Worm (Caenorhabditis elegans) whole organism, L1 larva: Measurements from ENCODE around the gene R08C7.1.

Experiments used
- C04F5.9 ChIP-seq: sonication (generic microtip); optimal IDR thresholded peaks from 2 replicates; lab custom pipeline; 2016; ENCODE audit warnings: missing genetic modification characterization, missing compliant biosample characterization
- C16A3.4 ChIP-seq: fragments of 150-350 bp; optimal IDR thresholded peaks from 2 replicates; lab custom pipeline; 2014; ENCODE audit warnings: missing biosample characterization, missing genetic modification characterization
- F16B12.6 ChIP-seq: fragments of 150-350 bp; optimal IDR thresholded peaks from 2 replicates; lab custom pipeline; 2014; ENCODE audit warnings: missing biosample characterization, missing genetic modification characterization
- aha-1 ChIP-seq: fragments of 150-350 bp; optimal IDR thresholded peaks from 2 replicates; lab custom pipeline; 2014; ENCODE audit warnings: missing biosample characterization, missing genetic modification characterization
- aly-2 ChIP-seq: fragments of 150-350 bp; optimal IDR thresholded peaks from 2 replicates; lab custom pipeline; 2014; ENCODE audit warnings: missing biosample characterization, missing genetic modification characterization
- ama-1 ChIP-seq: fragments of 150-350 bp; optimal IDR thresholded peaks from 2 replicates; lab custom pipeline; 2014
- ceh-63 ChIP-seq: fragments of 200-800 bp; sonication (Bioruptor generic); optimal IDR thresholded peaks from 2 replicates; lab custom pipeline; 2018; ENCODE audit warnings: mild to moderate bottlenecking, missing genetic modification characterization, missing compliant biosample characterization
- ceh-82 ChIP-seq, 3 experiments: fragments of 150-350 bp in 1 of 3; sonication (generic microtip) in 2 of 3; optimal IDR thresholded peaks; 2 replicates each; lab custom pipeline; 2014 to 2017; ENCODE audit warnings: missing biosample characterization in 3 of 3, missing genetic modification characterization in 3 of 3
- ceh-88 ChIP-seq: fragments of 200-800 bp; sonication (Bioruptor generic); IDR thresholded peaks from 2 replicates; pipeline ENCODE4 v1.3.6; 2022; ENCODE audit warnings: missing genetic modification characterization, missing compliant biosample characterization
- dsc-1 ChIP-seq: sonication (generic microtip); optimal IDR thresholded peaks from 2 replicates; lab custom pipeline; 2016; ENCODE audit warnings: mild to moderate bottlenecking, missing genetic modification characterization, missing compliant biosample characterization
- efl-1 ChIP-seq, 4 experiments: fragments of 150-350 bp; optimal IDR thresholded peaks in 3 of 4; peaks in 1 of 4; 1 replicate in 1 of 4; 2 replicates in 3 of 4; lab custom pipeline; 2014; ENCODE audit warnings: missing biosample characterization in 2 of 4, missing genetic modification characterization in 2 of 4, missing genetic modification reagents in 2 of 4
- egl-13 ChIP-seq: sonication (generic microtip); optimal IDR thresholded peaks from 2 replicates; lab custom pipeline; 2016; ENCODE audit warnings: missing genotype, missing genetic modification reagents, missing genetic modification characterization, missing compliant biosample characterization
- egl-27 ChIP-seq, 2 experiments: fragments of 150-350 bp in 1 of 2; sonication (generic microtip); optimal IDR thresholded peaks; 3 replicates each; lab custom pipeline; 2017 to 2018; ENCODE audit warnings: missing biosample characterization in 2 of 2, missing genetic modification characterization in 2 of 2, missing genetic modification reagents in 2 of 2
- elt-2 ChIP-seq: sonication (generic microtip); optimal IDR thresholded peaks from 2 replicates; lab custom pipeline; 2016; ENCODE audit warnings: missing genetic modification characterization, mild to moderate bottlenecking, inconsistent platforms, missing compliant biosample characterization, missing genetic modification reagents
- elt-3 ChIP-seq, 6 experiments: fragments of 150-350 bp in 1 of 6; sonication (generic microtip); optimal IDR thresholded peaks; 2 replicates each; lab custom pipeline; 2017 to 2018; ENCODE audit warnings: missing biosample characterization in 6 of 6, missing genetic modification characterization in 6 of 6, inconsistent platforms in 1 of 6
- fkh-10 ChIP-seq: sonication (generic microtip); optimal IDR thresholded peaks from 2 replicates; lab custom pipeline; 2017; ENCODE audit warnings: missing biosample characterization, missing genetic modification reagents, missing genetic modification characterization
- fkh-4 ChIP-seq: sonication (generic microtip); optimal IDR thresholded peaks from 2 replicates; lab custom pipeline; 2016; ENCODE audit warnings: missing compliant biosample characterization, missing genetic modification characterization, borderline replicate concordance
- fos-1 ChIP-seq: fragments of 150-350 bp; optimal IDR thresholded peaks from 2 replicates; lab custom pipeline; 2014; ENCODE audit warnings: missing biosample characterization, missing genetic modification characterization
- grh-1 ChIP-seq: fragments of 200-800 bp; sonication (Bioruptor generic); IDR thresholded peaks from 2 replicates; pipeline ENCODE4 v1.3.6; 2022; ENCODE audit warnings: missing genetic modification reagents, missing genetic modification characterization, missing compliant biosample characterization
- hlh-4 ChIP-seq: sonication (generic microtip); optimal IDR thresholded peaks from 2 replicates; lab custom pipeline; 2016; ENCODE audit warnings: mild to moderate bottlenecking, missing genetic modification characterization, missing compliant biosample characterization
- hpl-2 ChIP-seq: fragments of 150-350 bp; optimal IDR thresholded peaks from 2 replicates; lab custom pipeline; 2014; ENCODE audit warnings: missing biosample characterization, missing genetic modification reagents, missing genetic modification characterization
- jun-1 ChIP-seq: fragments of 150-350 bp; optimal IDR thresholded peaks from 2 replicates; lab custom pipeline; 2014; ENCODE audit warnings: missing biosample characterization, missing genetic modification reagents, missing genetic modification characterization
- lin-14 ChIP-seq: fragments of 200-800 bp; sonication (Bioruptor generic); optimal IDR thresholded peaks from 2 replicates; lab custom pipeline; 2018; ENCODE audit warnings: mild to moderate bottlenecking, missing genetic modification characterization, moderate library complexity, missing compliant biosample characterization
- lin-35 ChIP-seq, 2 experiments: fragments of 150-350 bp; optimal IDR thresholded peaks; 2 replicates each; lab custom pipeline; 2014; ENCODE audit warnings: missing biosample characterization in 2 of 2, missing genetic modification characterization in 2 of 2, missing genetic modification reagents in 2 of 2
- lir-3 ChIP-seq: sonication (generic microtip); optimal IDR thresholded peaks from 2 replicates; lab custom pipeline; 2016; ENCODE audit warnings: mild to moderate bottlenecking, missing genetic modification characterization, moderate library complexity, missing compliant biosample characterization; ENCODE audit not compliant: poor library complexity
- lsy-2 ChIP-seq, 2 experiments: fragments of 150-350 bp; optimal IDR thresholded peaks; 2 replicates each; lab custom pipeline; 2014; ENCODE audit warnings: missing biosample characterization in 2 of 2, missing genetic modification characterization in 2 of 2
- mdl-1 ChIP-seq, 2 experiments: fragments of 150-350 bp; optimal IDR thresholded peaks; 2 replicates each; lab custom pipeline; 2014 to 2017; ENCODE audit warnings: missing biosample characterization in 2 of 2, missing genetic modification characterization in 2 of 2, inconsistent platforms in 1 of 2
- mep-1 ChIP-seq: fragments of 150-350 bp; optimal IDR thresholded peaks from 2 replicates; lab custom pipeline; 2014; ENCODE audit warnings: missing biosample characterization, missing genetic modification characterization
- nhr-19 ChIP-seq: fragments of 200-800 bp; sonication (Bioruptor generic); conservative IDR thresholded peaks from 2 replicates; pipeline ENCODE4 v1.3.6; 2022; ENCODE audit warnings: missing genetic modification characterization, missing compliant biosample characterization
- nhr-20 ChIP-seq: sonication (generic microtip); optimal IDR thresholded peaks from 2 replicates; lab custom pipeline; 2016; ENCODE audit warnings: mild to moderate bottlenecking, missing genetic modification characterization, missing compliant biosample characterization
- nhr-237 ChIP-seq: fragments of 150-350 bp; optimal IDR thresholded peaks from 2 replicates; lab custom pipeline; 2014; ENCODE audit warnings: missing biosample characterization, missing genetic modification characterization
- nhr-47 ChIP-seq: sonication (generic microtip); optimal IDR thresholded peaks from 2 replicates; lab custom pipeline; 2016; ENCODE audit warnings: mild to moderate bottlenecking, missing genetic modification characterization, moderate library complexity, missing compliant biosample characterization
- nhr-71 ChIP-seq: sonication (generic microtip); optimal IDR thresholded peaks from 2 replicates; lab custom pipeline; 2016; ENCODE audit warnings: mild to moderate bottlenecking, missing genetic modification characterization, moderate library complexity, missing compliant biosample characterization
- nhr-77 ChIP-seq: fragments of 150-350 bp; optimal IDR thresholded peaks from 2 replicates; lab custom pipeline; 2014; ENCODE audit warnings: missing biosample characterization, missing genetic modification characterization
- nhr-84 ChIP-seq: sonication (generic microtip); optimal IDR thresholded peaks from 2 replicates; lab custom pipeline; 2017; ENCODE audit warnings: missing biosample characterization, missing genetic modification characterization
- nhr-85 ChIP-seq: sonication (generic microtip); peaks from one replicate; lab custom pipeline; 2016; ENCODE audit warnings: missing genetic modification characterization, inconsistent platforms, missing compliant biosample characterization
- nhr-90 ChIP-seq: sonication (generic microtip); optimal IDR thresholded peaks from 2 replicates; lab custom pipeline; 2016; ENCODE audit warnings: mild to moderate bottlenecking, missing genetic modification characterization, missing compliant biosample characterization; ENCODE audit not compliant: poor library complexity
- pag-3 ChIP-seq: sonication (generic microtip); optimal IDR thresholded peaks from 2 replicates; lab custom pipeline; 2017; ENCODE audit warnings: missing genetic modification characterization, mild to moderate bottlenecking, missing compliant biosample characterization, antibody characterized with exemption, borderline replicate concordance; ENCODE audit not compliant: insufficient read depth
- pqm-1 ChIP-seq: sonication (generic microtip); optimal IDR thresholded peaks from 3 replicates; lab custom pipeline; 2017; ENCODE audit warnings: missing biosample characterization, missing genetic modification characterization
- snu-23 ChIP-seq: sonication (generic microtip); optimal IDR thresholded peaks from 2 replicates; lab custom pipeline; 2016; ENCODE audit warnings: missing genetic modification characterization, missing compliant biosample characterization
- sox-4 ChIP-seq: sonication (generic microtip); optimal IDR thresholded peaks from 2 replicates; lab custom pipeline; 2016; ENCODE audit warnings: missing genetic modification characterization, missing compliant biosample characterization
- sup-37 ChIP-seq: fragments of 200-800 bp; sonication (Bioruptor generic); optimal IDR thresholded peaks from 2 replicates; lab custom pipeline; 2018; ENCODE audit warnings: mild to moderate bottlenecking, missing genetic modification characterization, missing compliant biosample characterization
- swsn-7 ChIP-seq: sonication (generic microtip); optimal IDR thresholded peaks from 2 replicates; lab custom pipeline; 2016; ENCODE audit warnings: missing genetic modification characterization, missing compliant biosample characterization
- unc-30 ChIP-seq: sonication (generic microtip); optimal IDR thresholded peaks from 2 replicates; lab custom pipeline; 2017; ENCODE audit warnings: missing biosample characterization, missing genetic modification characterization
- unc-98 ChIP-seq: fragments of 200-800 bp; sonication (Bioruptor generic); IDR thresholded peaks from 2 replicates; pipeline ENCODE4 v1.3.6; 2022; ENCODE audit warnings: missing genetic modification characterization, missing compliant biosample characterization
- vab-15 ChIP-seq: sonication (generic microtip); optimal IDR thresholded peaks from 2 replicates; lab custom pipeline; 2017; ENCODE audit warnings: missing genotype, mild to moderate bottlenecking, missing genetic modification characterization, missing compliant biosample characterization
- ztf-4 ChIP-seq: fragments of 150-350 bp; optimal IDR thresholded peaks from 2 replicates; lab custom pipeline; 2014; ENCODE audit warnings: missing biosample characterization, missing genetic modification characterization

Gene R08C7.1

ce11 chrIV:4473767-4474166, 22.1 kb downstream of the R08C7.1 start:
- TF ChIP-seq C04F5.9 (tag; lab: Kevin White, UChicago) (no peak), grh-1 (GFP tag; lab: Robert Waterston, UW) (no peak), ceh-88 (no peak), nhr-71 (tag; lab: Kevin White, UChicago) (peak; percentile 30), nhr-19 (GFP tag; lab: Robert Waterston, UW) (peak; percentile 27; the same call in 1 of the 2 replicates), efl-1 (optimal IDR thresholded peaks at IDR 0.05; lab: Kevin White, UChicago) (no peak), efl-1 (GFP tag; optimal IDR thresholded peaks at IDR 0.05 in 1 of 2; lab: Kevin White, UChicago) (peak in 1 of 2 experiments; percentile 55), nhr-85 (peak; percentile 1), lsy-2 (tag; optimal IDR thresholded peaks at IDR 0.05; lab: Kevin White, UChicago) (no peak), sox-4 (no peak), nhr-20 (no peak), ama-1 (lab: Kevin White, UChicago) (no peak), sup-37 (GFP tag; lab: Kevin White, UChicago) (no peak), fkh-4 (no peak), pag-3 (tag; lab: Kevin White, UChicago) (no peak), egl-13 (no peak), unc-30 (tag; lab: Kevin White, UChicago) (no peak), vab-15 (tag; lab: Kevin White, UChicago) (no peak), lin-14 (GFP tag; lab: Kevin White, UChicago) (peak; percentile 45)
- TF ChIP-seq, all 84 proteins: peak for 5

- TF ChIP-seq F16B12.6 (tag; lab: Kevin White, UChicago) = no peak
- TF ChIP-seq mdl-1 (tag; optimal IDR thresholded peaks at IDR 0.05; lab: Kevin White, UChicago) = no peak
- peak; percentile 24 for TF ChIP-seq nhr-20
- no peak for TF ChIP-seq hpl-2 (GFP tag; lab: Kevin White, UChicago)
- TF ChIP-seq nhr-71 (tag; lab: Kevin White, UChicago) = peak; percentile 39
- no peak for TF ChIP-seq ztf-4 (tag; lab: Kevin White, UChicago)
- TF ChIP-seq snu-23 (GFP tag; lab: Kevin White, UChicago) = peak; percentile 17
- peak in 1 of 2 experiments; percentile 47 for TF ChIP-seq lsy-2 (tag; optimal IDR thresholded peaks at IDR 0.05; lab: Kevin White, UChicago)
- peak; percentile 77 for TF ChIP-seq elt-2 (tag; lab: Kevin White, UChicago)
- TF ChIP-seq lin-35 (GFP tag; optimal IDR thresholded peaks at IDR 0.05; lab: Kevin White, UChicago) = peak in 1 of 2 experiments; percentile 43
- TF ChIP-seq fkh-10 (GFP tag; lab: Kevin White, UChicago) = no peak
- no peak for TF ChIP-seq unc-98 (GFP tag; lab: Robert Waterston, UW)
- TF ChIP-seq nhr-47 (tag; lab: Kevin White, UChicago) = no peak
- peak; percentile 18 for TF ChIP-seq lin-14 (GFP tag; lab: Kevin White, UChicago)
- no peak for TF ChIP-seq ceh-63
- TF ChIP-seq nhr-90 (tag; lab: Kevin White, UChicago) = peak; percentile 32
- TF ChIP-seq efl-1 (optimal IDR thresholded peaks at IDR 0.05; lab: Kevin White, UChicago) = no peak
- TF ChIP-seq efl-1 (GFP tag; optimal IDR thresholded peaks at IDR 0.05 in 1 of 2; lab: Kevin White, UChicago) = peak in 1 of 2 experiments; percentile 45
- no peak for TF ChIP-seq ceh-82 (tag; optimal IDR thresholded peaks at IDR 0.05; lab: Kevin White, UChicago)
- peak; percentile 28 for TF ChIP-seq nhr-19 (GFP tag; lab: Robert Waterston, UW)
- TF ChIP-seq mep-1 (tag; lab: Kevin White, UChicago) = no peak
- peak; percentile 33 for TF ChIP-seq lir-3 (tag; lab: Kevin White, UChicago)
Measured at ce11 chrIV:4475362-4476086, 23.8 kb downstream of the R08C7.1 start.

- TF ChIP-seq jun-1 (tag; lab: Kevin White, UChicago) (peak; percentile 30), nhr-19 (GFP tag; lab: Robert Waterston, UW) (peak; percentile 98), pqm-1 (tag; lab: Kevin White, UChicago) (no peak), egl-13 (no peak), fos-1 (tag; lab: Kevin White, UChicago) (no peak), mdl-1 (tag; optimal IDR thresholded peaks at IDR 0.05; lab: Kevin White, UChicago) (peak in 1 of 2 experiments; percentile 97), dsc-1 (no peak), swsn-7 (peak; percentile 67), nhr-84 (tag; lab: Kevin White, UChicago) (no peak), nhr-237 (tag; lab: Kevin White, UChicago) (no peak), aha-1 (tag; lab: Kevin White, UChicago) (no peak), nhr-77 (tag; lab: Kevin White, UChicago) (no peak), vab-15 (tag; lab: Kevin White, UChicago) (no peak), aly-2 (tag; lab: Kevin White, UChicago) (peak; percentile 7), elt-3 (tag; optimal IDR thresholded peaks at IDR 0.05; lab: Kevin White, UChicago) (no peak), hlh-4 (tag; lab: Kevin White, UChicago) (no peak), C16A3.4 (tag; lab: Kevin White, UChicago) (peak; percentile 58), egl-27 (tag; optimal IDR thresholded peaks at IDR 0.05; lab: Kevin White, UChicago) (no peak)
Measured at ce11 chrIV:4477009-4477471, 25.4 kb downstream of the R08C7.1 start, which contains the start of gene M01H9.3. Gene M01H9.3, minus strand, starts transcription at chrIV:4477059.
